Worm (Caenorhabditis elegans): ENCODE results near the gene irld-8.

The irld-8 gene

ce11 chrIV:8165950-8166349 lies 50.4 kb downstream of the irld-8 start, which contains the start of gene B0218.7:
TSS of gene B0218.7 (minus strand) at chrIV:8166050.
- no peak for TF ChIP-seq unc-130 (tag; optimal IDR thresholded peaks at IDR 0.05)
- TF ChIP-seq F16B12.6 (tag; optimal IDR thresholded peaks at IDR 0.05) = no peak
- TF ChIP-seq nhr-19 (GFP tag; conservative IDR thresholded peaks at IDR 0.05) = no peak
- no peak for TF ChIP-seq ztf-11 (tag; optimal IDR thresholded peaks at IDR 0.05)
- TF ChIP-seq mef-2 (tag; optimal IDR thresholded peaks at IDR 0.05) = no peak
- TF ChIP-seq grh-1 (GFP tag; IDR thresholded peaks at IDR 0.05) = no peak
- no peak for TF ChIP-seq vab-15 (tag; optimal IDR thresholded peaks at IDR 0.05)
- TF ChIP-seq pag-3 (tag; optimal IDR thresholded peaks at IDR 0.05; ENCODE audit: borderline replicate concordance, insufficient read depth) = no peak
- TF ChIP-seq C34B4.2 (tag; optimal IDR thresholded peaks at IDR 0.05) = no peak
- TF ChIP-seq sox-4 (tag; optimal IDR thresholded peaks at IDR 0.05) = no peak
- no peak for TF ChIP-seq xbp-1 (tag; optimal IDR thresholded peaks at IDR 0.05)
- TF ChIP-seq unc-62 (GFP tag; optimal IDR thresholded peaks at IDR 0.05) = no peak

Data from whole organism, L1 larva.